Worm (Caenorhabditis elegans) whole organism, early embryonic: Measurements from ENCODE around the gene C34B4.4.

Experiments used
- F13C5.2 ChIP-seq: sonication (generic microtip); optimal IDR thresholded peaks from 2 replicates; lab custom pipeline; 2017; ENCODE audit warnings: mild to moderate bottlenecking, missing genetic modification characterization, inconsistent platforms, missing compliant biosample characterization
- ama-1 ChIP-seq: fragments of 150-350 bp; optimal IDR thresholded peaks from 2 replicates; lab custom pipeline; 2014
- flt-1 ChIP-seq: fragments of 200-800 bp; sonication (Bioruptor generic); IDR thresholded peaks from 2 replicates; pipeline ENCODE4 v1.3.6; 2022; ENCODE audit warnings: missing genetic modification characterization, missing compliant biosample characterization
- scrt-1 ChIP-seq: fragments of 200-800 bp; sonication (Bioruptor generic); IDR thresholded peaks from 2 replicates; pipeline ENCODE4 v1.3.6; 2022; ENCODE audit warnings: missing genetic modification characterization, missing compliant biosample characterization
- tbx-37 ChIP-seq: fragments of 200-800 bp; sonication (Bioruptor generic); conservative IDR thresholded peaks from 2 replicates; pipeline ENCODE4 v1.3.6; 2022; ENCODE audit warnings: missing genetic modification reagents, missing genetic modification characterization, missing compliant biosample characterization

- TF ChIP-seq ama-1 (lab: Kevin White, UChicago) = no peak
- TF ChIP-seq flt-1 (GFP tag; lab: Robert Waterston, UW) = no peak
- no peak for TF ChIP-seq tbx-37
- TF ChIP-seq F13C5.2 = no peak
- TF ChIP-seq scrt-1 (GFP tag; lab: Robert Waterston, UW) = no peak
Measured at ce11 chrV:13075432-13075831, 14.8 kb upstream of the C34B4.4 start.
